Worm (Caenorhabditis elegans): ENCODE measurements around the gene M163.5.

The M163.5 gene

DNA sequence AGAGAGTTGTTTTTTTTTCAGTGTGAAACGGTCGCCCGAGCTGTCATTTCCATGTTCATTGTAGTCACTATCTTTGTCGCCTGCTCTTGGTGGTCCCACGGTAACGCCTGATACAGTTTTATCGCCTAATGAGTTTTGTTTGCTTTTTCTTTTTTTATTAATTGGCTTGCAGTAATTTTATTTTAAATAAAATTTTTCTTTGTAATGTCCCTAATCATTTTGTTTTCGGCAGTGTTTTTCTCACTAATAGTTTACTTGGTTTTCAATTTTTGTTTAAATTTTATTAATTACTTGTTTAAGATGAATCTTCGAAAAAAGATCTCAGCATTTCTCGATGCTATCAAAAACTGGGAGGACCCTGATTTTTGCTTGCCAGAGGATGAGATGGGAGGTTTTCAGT is 8.2 kb upstream of the M163.5 start, which contains the start of gene M163.22:
M163.22 (plus strand) TSS at position 301 of the 400 bp plus-strand sequence.
- no peak for TF ChIP-seq ZK546.5 (tag; optimal IDR thresholded peaks at IDR 0.05)

ce11 chrX:14466532-14466931 is 7.3 kb upstream of the M163.5 start, which contains the start of gene M163.21:
Gene M163.21 (plus strand): TSS chrX:14466832.
- no peak for TF ChIP-seq mbf-1 (tag; optimal IDR thresholded peaks at IDR 0.05)
- TF ChIP-seq ZK546.5 (tag; optimal IDR thresholded peaks at IDR 0.05): no peak
- no peak for TF ChIP-seq gmeb-1 (tag; optimal IDR thresholded peaks at IDR 0.05)
- TF ChIP-seq ztf-4 (tag; optimal IDR thresholded peaks at IDR 0.05): no peak
- TF ChIP-seq lin-39 (tag; optimal IDR thresholded peaks at IDR 0.05): no peak
- TF ChIP-seq nhr-237 (tag; optimal IDR thresholded peaks at IDR 0.05): no peak
- no peak for TF ChIP-seq mdl-1 (tag; optimal IDR thresholded peaks at IDR 0.05)
- no peak for TF ChIP-seq dmd-4 (tag; optimal IDR thresholded peaks at IDR 0.05)
- TF ChIP-seq skn-1 (tag; optimal IDR thresholded peaks at IDR 0.05): no peak
- no peak for TF ChIP-seq nhr-10 (tag; optimal IDR thresholded peaks at IDR 0.05)
- TF ChIP-seq ztf-1 (GFP tag; conservative IDR thresholded peaks at IDR 0.05): no peak
- TF ChIP-seq nhr-23 (tag; optimal IDR thresholded peaks at IDR 0.05): no peak
- TF ChIP-seq mab-5 (tag; optimal IDR thresholded peaks at IDR 0.05): no peak
- TF ChIP-seq crh-2 (tag; optimal IDR thresholded peaks at IDR 0.05): no peak
- no peak for TF ChIP-seq nhr-25 (tag; optimal IDR thresholded peaks at IDR 0.05)
- TF ChIP-seq unc-39 (tag; optimal IDR thresholded peaks at IDR 0.05): no peak
- TF ChIP-seq aly-2 (tag; optimal IDR thresholded peaks at IDR 0.05): no peak

- TF ChIP-seq sma-9 (GFP tag; optimal IDR thresholded peaks at IDR 0.05) (no peak), sma-9 (tag; optimal IDR thresholded peaks at IDR 0.05) (no peak), sem-4 (tag; optimal IDR thresholded peaks at IDR 0.05) (no peak), F13H6.1 (tag; optimal IDR thresholded peaks at IDR 0.05) (no peak), nhr-11 (tag; optimal IDR thresholded peaks at IDR 0.05) (no peak), nhr-77 (tag; optimal IDR thresholded peaks at IDR 0.05) (no peak), unc-39 (tag; optimal IDR thresholded peaks at IDR 0.05) (no peak), ama-1 (optimal IDR thresholded peaks at IDR 0.05) (no peak), ZK546.5 (tag; optimal IDR thresholded peaks at IDR 0.05) (no peak), aly-2 (tag; optimal IDR thresholded peaks at IDR 0.05) (no peak), mbf-1 (tag; optimal IDR thresholded peaks at IDR 0.05) (no peak)
Observed at ce11 chrX:14469284-14469683, 4.6 kb upstream of the M163.5 start, which contains the start of gene M163.9. Gene M163.9 (plus strand): TSS chrX:14469584.

- TF ChIP-seq alr-1 (tag; optimal IDR thresholded peaks at IDR 0.05) (no peak), ztf-11 (tag; optimal IDR thresholded peaks at IDR 0.05) (no peak), aly-2 (tag; optimal IDR thresholded peaks at IDR 0.05) (no peak), nhr-25 (tag; optimal IDR thresholded peaks at IDR 0.05) (no peak), mbf-1 (tag; optimal IDR thresholded peaks at IDR 0.05) (no peak), lsy-2 (tag; optimal IDR thresholded peaks at IDR 0.05) (no peak)
Observed at ce11 chrX:14470687-14471086, 3.2 kb upstream of the M163.5 start, which contains the start of gene M163.10. Gene M163.10 (plus strand): TSS chrX:14470987.

- TF ChIP-seq fos-1 (tag; optimal IDR thresholded peaks at IDR 0.05) (peak; percentile 26), nhr-23 (tag; optimal IDR thresholded peaks at IDR 0.05) (no peak), ama-1 (optimal IDR thresholded peaks at IDR 0.05) (no peak), sma-9 (GFP tag; optimal IDR thresholded peaks at IDR 0.05) (peak; percentile 75), sma-9 (tag; optimal IDR thresholded peaks at IDR 0.05) (no peak), alr-1 (tag; optimal IDR thresholded peaks at IDR 0.05) (no peak), mab-5 (tag; optimal IDR thresholded peaks at IDR 0.05) (no peak), aly-2 (tag; optimal IDR thresholded peaks at IDR 0.05) (no peak), gmeb-1 (tag; optimal IDR thresholded peaks at IDR 0.05) (peak; percentile 59), F13H6.1 (tag; optimal IDR thresholded peaks at IDR 0.05) (peak; percentile 40), nhr-129 (tag; optimal IDR thresholded peaks at IDR 0.05) (peak; percentile 100), nhr-21 (tag; optimal IDR thresholded peaks at IDR 0.05) (peak; percentile 53), nhr-10 (tag; optimal IDR thresholded peaks at IDR 0.05) (peak; percentile 41), lin-13 (GFP tag; optimal IDR thresholded peaks at IDR 0.05) (peak; percentile 31), sma-3 (GFP tag; optimal IDR thresholded peaks at IDR 0.05) (peak; percentile 89), nhr-11 (tag; optimal IDR thresholded peaks at IDR 0.05) (no peak), snpc-4 (tag; optimal IDR thresholded peaks at IDR 0.05) (peak; percentile 98), crh-2 (tag; optimal IDR thresholded peaks at IDR 0.05) (peak; percentile 37), lsy-2 (tag; optimal IDR thresholded peaks at IDR 0.05) (peak in 1 of 2 experiments; percentile 31), egl-27 (tag; optimal IDR thresholded peaks at IDR 0.05) (peak; percentile 26)
Observed at ce11 chrX:14476625-14477257, 2.9 kb downstream of the M163.5 start.

All from whole organism, L2 larva.